Worm (Caenorhabditis elegans): ENCODE measurements around the gene col-174.

- TF ChIP-seq atf-7 (tag; optimal IDR thresholded peaks at IDR 0.05): no peak
- TF ChIP-seq nfya-2 (GFP tag; IDR thresholded peaks at IDR 0.05): no peak
- TF ChIP-seq zim-3 (tag; optimal IDR thresholded peaks at IDR 0.05): no peak
These were observed 43.8 kb upstream of the col-174 start, which contains the start of gene F48E3.6 for ce11 chrX:7502807-7503206.

All from whole organism, young adult.